Worm (Caenorhabditis elegans) whole organism, L2 larva: ENCODE data around the gene F52H2.3.
A peak's percentile ranks its signal among the peaks of the same experiment; 100 is the strongest.

Source experiments
- C34F6.9 ChIP-seq: fragments of 150-350 bp; optimal IDR thresholded peaks from 2 replicates; lab custom pipeline; 2014; ENCODE audit warnings: missing biosample characterization, missing genetic modification characterization
- F13H6.1 ChIP-seq: sonication (generic microtip); optimal IDR thresholded peaks from 2 replicates; lab custom pipeline; 2016; ENCODE audit warnings: missing genetic modification characterization, missing compliant biosample characterization
- Y55F3AM.14 ChIP-seq: fragments of 200-800 bp; sonication (Bioruptor generic); optimal IDR thresholded peaks from 2 replicates; lab custom pipeline; 2018; ENCODE audit warnings: mild to moderate bottlenecking, missing genetic modification characterization, missing compliant biosample characterization
- alr-1 ChIP-seq: fragments of 150-350 bp; optimal IDR thresholded peaks from 2 replicates; lab custom pipeline; 2014; ENCODE audit warnings: missing biosample characterization, missing genetic modification characterization
- aly-2 ChIP-seq: fragments of 150-350 bp; optimal IDR thresholded peaks from 2 replicates; lab custom pipeline; 2014; ENCODE audit warnings: missing biosample characterization, missing genetic modification characterization
- ama-1 ChIP-seq: fragments of 150-350 bp; optimal IDR thresholded peaks from 2 replicates; lab custom pipeline; 2018; ENCODE audit warnings: inconsistent platforms
- blmp-1 ChIP-seq: sonication (generic microtip); optimal IDR thresholded peaks from 2 replicates; lab custom pipeline; 2017; ENCODE audit warnings: missing genetic modification characterization, mild to moderate bottlenecking, missing compliant biosample characterization, antibody characterized with exemption, moderate library complexity; ENCODE audit not compliant: insufficient read depth
- ceh-16 ChIP-seq: fragments of 150-350 bp; optimal IDR thresholded peaks from 2 replicates; lab custom pipeline; 2014; ENCODE audit warnings: missing biosample characterization, missing genetic modification characterization
- ceh-82 ChIP-seq: fragments of 150-350 bp; optimal IDR thresholded peaks from 2 replicates; lab custom pipeline; 2014; ENCODE audit warnings: missing biosample characterization, missing genetic modification characterization
- crh-2 ChIP-seq: sonication (generic microtip); optimal IDR thresholded peaks from 2 replicates; lab custom pipeline; 2017; ENCODE audit warnings: missing biosample characterization, missing genetic modification characterization
- egl-27 ChIP-seq: sonication (generic microtip); optimal IDR thresholded peaks from 3 replicates; lab custom pipeline; 2017; ENCODE audit warnings: missing biosample characterization, missing genetic modification reagents, missing genetic modification characterization
- elt-1 ChIP-seq: fragments of 150-350 bp; optimal IDR thresholded peaks from 2 replicates; lab custom pipeline; 2014; ENCODE audit warnings: missing biosample characterization, missing genetic modification characterization
- fos-1 ChIP-seq: fragments of 150-350 bp; optimal IDR thresholded peaks from 2 replicates; lab custom pipeline; 2014; ENCODE audit warnings: missing biosample characterization, missing genetic modification characterization
- gmeb-1 ChIP-seq: fragments of 150-350 bp; optimal IDR thresholded peaks from 2 replicates; lab custom pipeline; 2014; ENCODE audit warnings: missing biosample characterization, missing genetic modification characterization
- lin-11 ChIP-seq: fragments of 150-350 bp; sonication (generic microtip); optimal IDR thresholded peaks from 2 replicates; lab custom pipeline; 2014; ENCODE audit warnings: missing biosample characterization, missing genetic modification characterization, inconsistent platforms, mixed read lengths
- lin-13 ChIP-seq: fragments of 150-350 bp; optimal IDR thresholded peaks from 2 replicates; lab custom pipeline; 2014; ENCODE audit warnings: missing biosample characterization, missing genetic modification reagents, missing genetic modification characterization
- lin-39 ChIP-seq: fragments of 150-350 bp; optimal IDR thresholded peaks from 2 replicates; lab custom pipeline; 2014; ENCODE audit warnings: missing biosample characterization, missing genetic modification reagents, missing genetic modification characterization
- lsy-2 ChIP-seq, 2 experiments: fragments of 150-350 bp in 1 of 2; sonication (generic microtip) in 1 of 2; optimal IDR thresholded peaks; 2 replicates each; lab custom pipeline; 2014 to 2017; ENCODE audit warnings: missing biosample characterization in 2 of 2, missing genetic modification characterization in 2 of 2
- mab-5 ChIP-seq: fragments of 150-350 bp; optimal IDR thresholded peaks from 2 replicates; lab custom pipeline; 2014; ENCODE audit warnings: missing biosample characterization, missing genetic modification characterization
- mbf-1 ChIP-seq: sonication (generic microtip); optimal IDR thresholded peaks from 2 replicates; lab custom pipeline; 2017; ENCODE audit warnings: missing biosample characterization, missing genetic modification characterization
- mdl-1 ChIP-seq, 2 experiments: fragments of 150-350 bp in 1 of 2; sonication (generic microtip) in 1 of 2; optimal IDR thresholded peaks; 2 replicates each; lab custom pipeline; 2017; ENCODE audit warnings: missing biosample characterization in 2 of 2, missing genetic modification characterization in 2 of 2
- nhr-10 ChIP-seq: sonication (generic microtip); optimal IDR thresholded peaks from 2 replicates; lab custom pipeline; 2017; ENCODE audit warnings: missing biosample characterization, missing genetic modification characterization
- nhr-12 ChIP-seq: fragments of 150-350 bp; optimal IDR thresholded peaks from 2 replicates; lab custom pipeline; 2014; ENCODE audit warnings: missing biosample characterization, missing genetic modification characterization
- nhr-129 ChIP-seq: fragments of 150-350 bp; optimal IDR thresholded peaks from 2 replicates; lab custom pipeline; 2014; ENCODE audit warnings: missing biosample characterization, missing genetic modification characterization
- nhr-21 ChIP-seq: fragments of 150-350 bp; optimal IDR thresholded peaks from 2 replicates; lab custom pipeline; 2014; ENCODE audit warnings: missing biosample characterization, missing genetic modification characterization
- nhr-23 ChIP-seq: fragments of 150-350 bp; optimal IDR thresholded peaks from 2 replicates; lab custom pipeline; 2014; ENCODE audit warnings: missing biosample characterization, missing genetic modification reagents, missing genetic modification characterization
- nhr-237 ChIP-seq: fragments of 150-350 bp; optimal IDR thresholded peaks from 2 replicates; lab custom pipeline; 2014; ENCODE audit warnings: missing biosample characterization, missing genetic modification characterization
- nhr-25 ChIP-seq: fragments of 150-350 bp; sonication (generic microtip); optimal IDR thresholded peaks from 3 replicates; lab custom pipeline; 2014; ENCODE audit warnings: missing biosample characterization, missing genetic modification characterization
- nhr-6 ChIP-seq: fragments of 150-350 bp; optimal IDR thresholded peaks from 2 replicates; lab custom pipeline; 2014; ENCODE audit warnings: missing biosample characterization, missing genetic modification characterization
- sem-4 ChIP-seq: fragments of 150-350 bp; optimal IDR thresholded peaks from 2 replicates; lab custom pipeline; 2014; ENCODE audit warnings: missing biosample characterization, missing genetic modification reagents, missing genetic modification characterization
- skn-1 ChIP-seq: sonication (generic microtip); optimal IDR thresholded peaks from 2 replicates; lab custom pipeline; 2017; ENCODE audit warnings: missing biosample characterization, missing genetic modification characterization
- sma-3 ChIP-seq: sonication (generic microtip); optimal IDR thresholded peaks from 2 replicates; lab custom pipeline; 2016; ENCODE audit warnings: missing genetic modification reagents, missing genetic modification characterization, missing compliant biosample characterization
- sma-9 ChIP-seq, 2 experiments: fragments of 150-350 bp in 1 of 2; sonication (generic microtip) in 1 of 2; optimal IDR thresholded peaks; 2 replicates each; lab custom pipeline; 2014 to 2016; ENCODE audit warnings: missing genetic modification characterization in 2 of 2, mild to moderate bottlenecking in 1 of 2, missing biosample characterization in 1 of 2, missing compliant biosample characterization in 1 of 2, missing genetic modification reagents in 1 of 2, moderate library complexity in 1 of 2
- snpc-4 ChIP-seq: fragments of 150-350 bp; optimal IDR thresholded peaks from 2 replicates; lab custom pipeline; 2014; ENCODE audit warnings: missing biosample characterization, missing genetic modification characterization
- unc-55 ChIP-seq: fragments of 150-350 bp; sonication (generic microtip); optimal IDR thresholded peaks from 3 replicates; lab custom pipeline; 2014; ENCODE audit warnings: missing biosample characterization, missing genetic modification reagents, missing genetic modification characterization
- unc-62 ChIP-seq: fragments of 150-350 bp; optimal IDR thresholded peaks from 2 replicates; lab custom pipeline; 2014; ENCODE audit warnings: missing biosample characterization, missing genetic modification reagents, missing genetic modification characterization
- zag-1 ChIP-seq: fragments of 150-350 bp; optimal IDR thresholded peaks from 2 replicates; lab custom pipeline; 2014; ENCODE audit warnings: missing biosample characterization, missing genetic modification characterization
- ztf-1 ChIP-seq: fragments of 200-800 bp; sonication (Bioruptor generic); conservative IDR thresholded peaks from 2 replicates; pipeline ENCODE4 v1.3.6; 2022; ENCODE audit warnings: missing genetic modification characterization, missing compliant biosample characterization
- ztf-11 ChIP-seq: sonication (generic microtip); optimal IDR thresholded peaks from 2 replicates; lab custom pipeline; 2017; ENCODE audit warnings: missing biosample characterization, missing genetic modification characterization
- ztf-4 ChIP-seq: fragments of 150-350 bp; optimal IDR thresholded peaks from 2 replicates; lab custom pipeline; 2014; ENCODE audit warnings: missing biosample characterization, missing genetic modification characterization

Gene F52H2.3

DNA sequence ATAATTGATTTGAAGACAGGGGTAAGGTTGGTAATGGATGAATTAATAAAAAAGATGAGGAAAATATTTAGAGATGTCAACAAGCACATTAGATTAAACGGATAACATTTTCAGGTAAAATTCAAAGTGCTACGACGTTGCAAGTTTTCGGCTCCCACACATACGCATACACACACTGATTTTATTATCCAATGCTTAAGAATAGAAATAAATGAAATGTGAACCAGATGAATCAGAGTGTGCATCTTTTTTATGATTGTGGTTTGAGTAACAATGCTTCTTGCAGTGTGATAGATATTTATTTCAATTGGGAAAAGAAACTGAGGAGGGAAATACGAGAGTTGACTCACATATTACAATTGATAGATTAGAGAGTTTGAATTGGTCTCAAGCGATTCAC is 2.1 kb downstream of the F52H2.3 start:
- TF ChIP-seq zag-1 (tag; lab: Kevin White, UChicago), result no peak
- TF ChIP-seq nhr-12 (tag; lab: Kevin White, UChicago), result no peak
- no peak for TF ChIP-seq alr-1 (tag; lab: Kevin White, UChicago)
- TF ChIP-seq nhr-6 (tag; lab: Kevin White, UChicago), result no peak
- TF ChIP-seq mab-5 (tag; lab: Kevin White, UChicago), result no peak
- no peak for TF ChIP-seq blmp-1 (tag; lab: Kevin White, UChicago)
- TF ChIP-seq mbf-1 (tag; lab: Kevin White, UChicago), result no peak
- TF ChIP-seq ceh-82 (tag; lab: Kevin White, UChicago), result no peak
- TF ChIP-seq nhr-21 (tag; lab: Kevin White, UChicago), result no peak
- no peak for TF ChIP-seq gmeb-1
- no peak for TF ChIP-seq ama-1 (lab: Kevin White, UChicago)
- no peak for TF ChIP-seq nhr-23
- TF ChIP-seq ztf-11, result no peak
- no peak for TF ChIP-seq aly-2 (tag; lab: Kevin White, UChicago)
- TF ChIP-seq fos-1 (tag; lab: Kevin White, UChicago), result no peak
- TF ChIP-seq egl-27 (tag; lab: Kevin White, UChicago), result no peak
- TF ChIP-seq elt-1 (tag; lab: Kevin White, UChicago), result no peak
- no peak for TF ChIP-seq skn-1 (tag; lab: Kevin White, UChicago)
- no peak for TF ChIP-seq ztf-4 (tag; lab: Kevin White, UChicago)
- no peak for TF ChIP-seq nhr-10 (tag; lab: Kevin White, UChicago)

ce11 chrX:2536246-2536772 is 4.5 kb downstream of the F52H2.3 start:
- peak; percentile 73 for TF ChIP-seq blmp-1 (tag; lab: Kevin White, UChicago)
- peak; percentile 65 for TF ChIP-seq Y55F3AM.14 (GFP tag; lab: Kevin White, UChicago)
- TF ChIP-seq nhr-25 (tag; lab: Kevin White, UChicago), result peak; percentile 80
- peak; percentile 75 for TF ChIP-seq lin-13 (GFP tag; lab: Kevin White, UChicago)
- TF ChIP-seq mab-5 (tag; lab: Kevin White, UChicago), result peak; percentile 80
- peak; percentile 92 for TF ChIP-seq C34F6.9 (tag; lab: Kevin White, UChicago)
- peak; percentile 94 for TF ChIP-seq zag-1 (tag; lab: Kevin White, UChicago)
- TF ChIP-seq unc-62, result no peak
- TF ChIP-seq sma-9 (GFP tag; optimal IDR thresholded peaks at IDR 0.05; lab: Kevin White, UChicago), result peak; percentile 94
- no peak for TF ChIP-seq sma-9 (tag; optimal IDR thresholded peaks at IDR 0.05; lab: Kevin White, UChicago)
- no peak for TF ChIP-seq elt-1 (tag; lab: Kevin White, UChicago)
- TF ChIP-seq mdl-1 (tag; optimal IDR thresholded peaks at IDR 0.05; lab: Kevin White, UChicago), result peak in 1 of 2 experiments; percentile 73
- peak; percentile 39 for TF ChIP-seq lin-39 (tag; lab: Kevin White, UChicago)
- TF ChIP-seq F13H6.1 (tag; lab: Kevin White, UChicago), result peak; percentile 97
- no peak for TF ChIP-seq ztf-1 (GFP tag; lab: Robert Waterston, UW)
- TF ChIP-seq unc-55 (GFP tag; lab: Kevin White, UChicago), result peak; percentile 92
- TF ChIP-seq skn-1 (tag; lab: Kevin White, UChicago), result no peak
- peak; percentile 29 for TF ChIP-seq nhr-21 (tag; lab: Kevin White, UChicago)
- peak; percentile 52 for TF ChIP-seq fos-1 (tag; lab: Kevin White, UChicago)
- TF ChIP-seq gmeb-1, result peak; percentile 25
- TF ChIP-seq sma-3 (GFP tag; lab: Kevin White, UChicago), result peak; percentile 57
- peak; percentile 75 for TF ChIP-seq egl-27 (tag; lab: Kevin White, UChicago)
- TF ChIP-seq nhr-6 (tag; lab: Kevin White, UChicago), result peak; percentile 88
- no peak for TF ChIP-seq ztf-11
- peak; percentile 92 for TF ChIP-seq sem-4 (tag; lab: Kevin White, UChicago)
- TF ChIP-seq ceh-82 (tag; lab: Kevin White, UChicago), result peak; percentile 59
- TF ChIP-seq snpc-4 (tag; lab: Kevin White, UChicago), result peak; percentile 72
- TF ChIP-seq ceh-16 (tag; lab: Kevin White, UChicago), result peak; percentile 78
- no peak for TF ChIP-seq nhr-237 (tag; lab: Kevin White, UChicago)
- TF ChIP-seq lin-11 (tag; lab: Kevin White, UChicago), result peak; percentile 30
- peak; percentile 79 for TF ChIP-seq crh-2 (tag; lab: Kevin White, UChicago)
- TF ChIP-seq nhr-129 (tag; lab: Kevin White, UChicago), result peak; percentile 97
- peak; percentile 43 to 85 for TF ChIP-seq lsy-2 (tag; optimal IDR thresholded peaks at IDR 0.05; lab: Kevin White, UChicago)
- TF ChIP-seq ama-1 (lab: Kevin White, UChicago), result no peak
